Worm (Caenorhabditis elegans) whole organism, L1 larva: ENCODE data around the gene chin-1.

ENCODE experiments used
- ama-1 ChIP-seq: fragments of 150-350 bp; optimal IDR thresholded peaks from 2 replicates; lab custom pipeline; 2014
- blmp-1 ChIP-seq: fragments of 150-350 bp; optimal IDR thresholded peaks from 2 replicates; lab custom pipeline; 2014; ENCODE audit warnings: missing biosample characterization, missing genetic modification characterization
- fos-1 ChIP-seq: fragments of 150-350 bp; optimal IDR thresholded peaks from 2 replicates; lab custom pipeline; 2014; ENCODE audit warnings: missing biosample characterization, missing genetic modification characterization
- lin-15B ChIP-seq: fragments of 150-350 bp; sonication (generic microtip); optimal IDR thresholded peaks from 3 replicates; lab custom pipeline; 2014; ENCODE audit warnings: missing biosample characterization, missing genetic modification characterization
- lsy-2 ChIP-seq, 2 experiments: fragments of 150-350 bp; optimal IDR thresholded peaks; 2 replicates each; lab custom pipeline; 2014; ENCODE audit warnings: missing biosample characterization in 2 of 2, missing genetic modification characterization in 2 of 2
- nhr-90 ChIP-seq: sonication (generic microtip); optimal IDR thresholded peaks from 2 replicates; lab custom pipeline; 2016; ENCODE audit warnings: mild to moderate bottlenecking, missing genetic modification characterization, missing compliant biosample characterization; ENCODE audit not compliant: poor library complexity
- pqm-1 ChIP-seq: sonication (generic microtip); optimal IDR thresholded peaks from 3 replicates; lab custom pipeline; 2017; ENCODE audit warnings: missing biosample characterization, missing genetic modification characterization
- sox-4 ChIP-seq: sonication (generic microtip); optimal IDR thresholded peaks from 2 replicates; lab custom pipeline; 2016; ENCODE audit warnings: missing genetic modification characterization, missing compliant biosample characterization
- swsn-7 ChIP-seq: sonication (generic microtip); optimal IDR thresholded peaks from 2 replicates; lab custom pipeline; 2016; ENCODE audit warnings: missing genetic modification characterization, missing compliant biosample characterization

ce11 chrIII:1053067-1053466 is 16.1 kb upstream of the chin-1 start, which contains the start of gene fbxo-11.2:
- no peak for TF ChIP-seq sox-4 (tag; lab: Kevin White, UChicago)
- TF ChIP-seq nhr-90: no peak
- TF ChIP-seq lsy-2 (tag; optimal IDR thresholded peaks at IDR 0.05; lab: Kevin White, UChicago): no peak
- no peak for TF ChIP-seq lin-15B (tag; lab: Kevin White, UChicago)
- no peak for TF ChIP-seq ama-1 (lab: Kevin White, UChicago)
- TF ChIP-seq swsn-7: no peak
- peak; percentile 7 for TF ChIP-seq blmp-1 (tag; lab: Kevin White, UChicago)
- no peak for TF ChIP-seq pqm-1 (tag; lab: Kevin White, UChicago)
- no peak for TF ChIP-seq fos-1 (tag; lab: Kevin White, UChicago)
